Worm (Caenorhabditis elegans): ENCODE measurements around the gene srg-46.

ce11 chrV:13401669-13402068, 38.2 kb downstream of the srg-46 start:
- TF ChIP-seq sma-9 (GFP tag; optimal IDR thresholded peaks at IDR 0.05) (no peak), sma-9 (tag; optimal IDR thresholded peaks at IDR 0.05) (no peak), mdl-1 (tag; optimal IDR thresholded peaks at IDR 0.05) (no peak), aly-2 (tag; optimal IDR thresholded peaks at IDR 0.05) (no peak), unc-62 (GFP tag; optimal IDR thresholded peaks at IDR 0.05) (no peak), Y55F3AM.14 (GFP tag; optimal IDR thresholded peaks at IDR 0.05) (no peak), nhr-129 (tag; optimal IDR thresholded peaks at IDR 0.05) (no peak), unc-39 (tag; optimal IDR thresholded peaks at IDR 0.05) (no peak), gmeb-1 (tag; optimal IDR thresholded peaks at IDR 0.05) (no peak), snpc-4 (tag; optimal IDR thresholded peaks at IDR 0.05) (no peak), lin-13 (GFP tag; optimal IDR thresholded peaks at IDR 0.05) (no peak)
